Worm (Caenorhabditis elegans): ENCODE measurements around the gene nas-39.
"Not testable (repeated sequence)": the region's sequence is repeated elsewhere in the genome, so short reads cannot be mapped to it uniquely, and the experiment has no call there.

nas-39 gene

DNA sequence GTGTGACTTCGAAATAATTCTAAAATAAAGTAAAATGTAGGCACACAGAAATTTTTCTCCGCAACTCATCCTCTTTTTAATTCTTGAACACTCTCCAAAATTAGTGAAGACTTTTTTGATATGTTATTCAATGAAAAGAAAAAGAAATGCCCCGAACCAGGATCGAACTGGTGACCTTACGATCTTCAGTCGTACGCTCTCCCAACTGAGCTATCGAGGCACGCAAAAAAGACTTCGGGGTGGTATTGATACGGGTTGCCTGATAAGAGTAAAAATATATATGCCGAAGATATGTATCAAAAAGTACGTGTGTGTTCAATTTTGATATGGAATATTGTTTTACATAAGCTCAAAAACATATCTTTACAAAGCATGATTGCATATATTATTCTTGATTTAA lies 46.3 kb downstream of the nas-39 start:
- no peak for TF ChIP-seq ztf-16 (tag; optimal IDR thresholded peaks at IDR 0.05)
- TF ChIP-seq ceh-34 (tag; optimal IDR thresholded peaks at IDR 0.05) = no peak
- no peak for TF ChIP-seq npax-4 (tag; optimal IDR thresholded peaks at IDR 0.05)
- TF ChIP-seq hlh-8 (tag; optimal IDR thresholded peaks at IDR 0.05) = no peak
- TF ChIP-seq dve-1 (tag; optimal IDR thresholded peaks at IDR 0.05) = no peak

DNA sequence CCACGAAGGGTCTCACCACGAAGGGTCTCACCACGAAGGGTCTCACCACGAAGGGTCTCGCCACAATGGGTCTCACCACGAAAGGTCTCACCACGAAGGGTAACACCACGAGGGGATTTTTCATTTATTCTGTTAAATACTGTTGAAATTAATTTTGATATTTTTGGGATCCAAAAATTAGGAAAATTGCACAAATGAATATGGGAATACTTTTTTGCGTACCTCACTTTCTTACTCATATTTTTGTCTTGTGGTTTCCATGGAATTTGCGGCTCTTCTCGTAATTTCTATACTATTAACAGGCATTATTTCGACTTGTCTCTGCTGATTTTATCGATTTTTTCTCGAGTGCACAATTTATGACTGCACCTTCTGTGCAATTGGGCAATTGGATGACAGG lies 48.6 kb downstream of the nas-39 start, which contains the start of gene T25D1.3:
T25D1.3 (plus strand) TSS at position 301 of the 400 bp plus-strand sequence.
- no peak for TF ChIP-seq elt-4 (tag; optimal IDR thresholded peaks at IDR 0.05)
- no peak for TF ChIP-seq gmeb-2 (tag; optimal IDR thresholded peaks at IDR 0.05)
- no peak for TF ChIP-seq lin-11 (tag; optimal IDR thresholded peaks at IDR 0.05)
- no peak for TF ChIP-seq ceh-22 (tag; optimal IDR thresholded peaks at IDR 0.05)
- no peak for TF ChIP-seq hlh-8 (tag; optimal IDR thresholded peaks at IDR 0.05)
- no peak for TF ChIP-seq unc-42 (tag; optimal IDR thresholded peaks at IDR 0.05)
- TF ChIP-seq ztf-16 (tag; optimal IDR thresholded peaks at IDR 0.05) = no peak
- no peak for TF ChIP-seq dmd-4 (tag; optimal IDR thresholded peaks at IDR 0.05; ENCODE audit: borderline replicate concordance)
- TF ChIP-seq tbx-7 (tag; optimal IDR thresholded peaks at IDR 0.05) = no peak

DNA sequence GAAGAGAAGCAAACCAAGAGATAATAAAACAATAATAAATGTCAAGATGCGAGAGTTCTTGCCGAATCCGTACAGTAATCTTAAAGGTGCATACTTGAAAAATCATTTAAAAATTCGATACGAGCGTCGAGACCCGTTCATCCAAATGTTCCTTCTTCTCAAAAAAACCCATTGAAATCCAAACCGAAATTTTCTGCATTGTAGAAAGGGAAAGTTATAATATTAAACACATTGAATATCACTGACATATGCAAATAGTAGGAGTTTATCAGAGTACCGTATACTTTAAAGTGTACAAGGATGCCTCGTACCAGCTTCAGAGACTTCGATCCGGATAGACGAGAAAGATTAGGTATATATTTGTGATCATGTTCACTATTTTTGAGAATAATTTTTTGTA lies 58.5 kb downstream of the nas-39 start, which contains the start of gene T25D1.2:
T25D1.2 (plus strand) TSS at position 301 of the 400 bp plus-strand sequence.
- not testable (repeated sequence) for TF ChIP-seq nfya-1 (tag; optimal IDR thresholded peaks at IDR 0.05); sdc-2 (tag; optimal IDR thresholded peaks at IDR 0.05); hlh-30 (tag; optimal IDR thresholded peaks at IDR 0.05; ENCODE audit: insufficient read depth)

DNA sequence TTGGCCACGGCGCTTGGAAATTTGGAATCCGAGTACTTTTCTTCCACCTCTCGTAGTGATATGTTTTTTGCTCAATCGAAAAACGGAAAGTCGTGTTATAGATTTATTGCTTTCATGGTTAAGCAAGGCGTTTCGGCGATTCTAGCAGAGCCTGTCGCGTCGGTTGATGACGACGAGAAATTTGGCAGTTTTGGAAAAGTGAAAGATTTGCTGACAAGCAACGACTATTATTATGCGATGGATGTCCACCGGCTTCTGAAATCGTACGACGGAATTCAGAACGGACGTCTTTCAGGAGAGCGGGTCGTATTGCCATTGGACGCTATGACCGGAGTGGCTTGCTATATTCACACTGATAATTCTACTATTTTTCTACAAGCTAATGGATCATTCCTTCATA lies 62.0 kb downstream of the nas-39 start:
- no peak for TF ChIP-seq Y22D7AL.16 (tag; optimal IDR thresholded peaks at IDR 0.05)
- TF ChIP-seq F13H6.1 (tag; optimal IDR thresholded peaks at IDR 0.05) = no peak
- TF ChIP-seq mec-3 (tag; optimal IDR thresholded peaks at IDR 0.05; ENCODE audit: borderline replicate concordance) = no peak
- no peak for TF ChIP-seq ceh-19 (GFP tag; optimal IDR thresholded peaks at IDR 0.05)
- no peak for TF ChIP-seq unc-42 (tag; optimal IDR thresholded peaks at IDR 0.05)
- TF ChIP-seq ceh-14 (tag; optimal IDR thresholded peaks at IDR 0.05) = no peak
- no peak for TF ChIP-seq unc-86 (tag; optimal IDR thresholded peaks at IDR 0.05)
- no peak for TF ChIP-seq ztf-16 (tag; optimal IDR thresholded peaks at IDR 0.05)
- TF ChIP-seq dve-1 (tag; optimal IDR thresholded peaks at IDR 0.05) = no peak
- no peak for TF ChIP-seq elt-4 (tag; optimal IDR thresholded peaks at IDR 0.05)
- no peak for TF ChIP-seq ceh-48 (tag; optimal IDR thresholded peaks at IDR 0.05)
- TF ChIP-seq nhr-232 (tag; optimal IDR thresholded peaks at IDR 0.05) = no peak
- no peak for TF ChIP-seq pha-4 (tag; optimal IDR thresholded peaks at IDR 0.05)
- TF ChIP-seq odd-2 (tag; optimal IDR thresholded peaks at IDR 0.05) = no peak
- no peak for TF ChIP-seq ref-2 (tag; optimal IDR thresholded peaks at IDR 0.05)
- no peak for TF ChIP-seq ceh-9 (tag; optimal IDR thresholded peaks at IDR 0.05)
- TF ChIP-seq elt-2 (tag; optimal IDR thresholded peaks at IDR 0.05) = no peak
- TF ChIP-seq pros-1 (tag; optimal IDR thresholded peaks at IDR 0.05) = no peak
- TF ChIP-seq T23F11.4 (GFP tag; optimal IDR thresholded peaks at IDR 0.05) = no peak

DNA sequence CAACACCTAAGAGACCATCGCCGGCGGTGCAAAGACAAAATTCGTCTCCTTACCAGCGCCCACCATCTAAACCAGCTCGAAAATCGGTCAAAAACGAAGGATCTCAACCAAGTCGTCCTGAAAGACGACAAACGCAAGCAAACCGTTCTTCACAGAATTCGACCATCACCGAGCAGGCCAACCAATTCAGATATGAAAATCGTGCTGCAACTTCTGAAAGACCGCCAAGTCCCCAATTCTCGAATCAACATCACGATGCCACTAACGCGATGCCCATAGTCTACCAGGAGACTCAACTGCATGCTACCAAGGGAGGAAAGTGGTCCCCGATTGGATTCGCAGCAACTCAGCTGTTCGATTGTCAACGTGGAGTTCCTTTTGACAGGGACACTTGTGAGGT lies 62.8 kb downstream of the nas-39 start, which contains the start of gene T25D1.1:
T25D1.1 (plus strand) TSS at position 301 of the 400 bp plus-strand sequence.
- no peak for TF ChIP-seq rnt-1 (tag; optimal IDR thresholded peaks at IDR 0.05)
- TF ChIP-seq T23F11.4 (GFP tag; optimal IDR thresholded peaks at IDR 0.05) = no peak
- TF ChIP-seq syd-9 (tag; optimal IDR thresholded peaks at IDR 0.05) = no peak
- TF ChIP-seq sox-2 (GFP tag; IDR thresholded peaks at IDR 0.05) = no peak
- TF ChIP-seq hlh-30 (tag; optimal IDR thresholded peaks at IDR 0.05; ENCODE audit: insufficient read depth) = no peak
- TF ChIP-seq elt-4 (tag; optimal IDR thresholded peaks at IDR 0.05) = no peak
- TF ChIP-seq unc-55 (GFP tag; optimal IDR thresholded peaks at IDR 0.05) = no peak
- TF ChIP-seq che-1 (tag; optimal IDR thresholded peaks at IDR 0.05) = no peak
- TF ChIP-seq F13H6.1 (tag; optimal IDR thresholded peaks at IDR 0.05) = no peak
